Worm (Caenorhabditis elegans) whole organism, L4 larva: ENCODE data around the gene C49A9.5.

ENCODE experiments used
- D1046.2 ChIP-seq: fragments of 200-800 bp; sonication (Bioruptor generic); IDR thresholded peaks from 2 replicates; pipeline ENCODE4 v1.3.6; 2022; ENCODE audit warnings: missing genetic modification characterization, missing compliant biosample characterization
- F37D6.2 ChIP-seq: sonication (generic microtip); optimal IDR thresholded peaks from 2 replicates; lab custom pipeline; 2016; ENCODE audit warnings: mild to moderate bottlenecking, missing genetic modification characterization, missing compliant biosample characterization
- F49E8.2 ChIP-seq: sonication (generic microtip); optimal IDR thresholded peaks from 2 replicates; lab custom pipeline; 2016; ENCODE audit warnings: missing compliant biosample characterization, mild to moderate bottlenecking, missing genetic modification characterization, borderline replicate concordance
- T20F7.1 ChIP-seq: fragments of 200-800 bp; sonication (Bioruptor generic); optimal IDR thresholded peaks from 2 replicates; lab custom pipeline; 2018; ENCODE audit warnings: mild to moderate bottlenecking, missing genetic modification characterization, missing compliant biosample characterization
- Y105C5A.15 ChIP-seq: fragments of 200-800 bp; sonication (Bioruptor generic); IDR thresholded peaks from 2 replicates; pipeline ENCODE4 v1.3.6; 2022; ENCODE audit warnings: missing genetic modification characterization, missing compliant biosample characterization
- Y5F2A.4 ChIP-seq: fragments of 200-800 bp; sonication (Bioruptor generic); optimal IDR thresholded peaks from 2 replicates; lab custom pipeline; 2018; ENCODE audit warnings: mild to moderate bottlenecking, missing genetic modification characterization, missing compliant biosample characterization
- Y75B8A.6 ChIP-seq: fragments of 200-800 bp; sonication (Bioruptor generic); IDR thresholded peaks from 2 replicates; pipeline ENCODE4 v1.3.6; 2022; ENCODE audit warnings: missing genetic modification reagents, missing genetic modification characterization, missing compliant biosample characterization
- ZK337.2 ChIP-seq: fragments of 200-800 bp; sonication (Bioruptor generic); IDR thresholded peaks from 2 replicates; pipeline ENCODE4 v1.3.6; 2022; ENCODE audit warnings: missing genetic modification reagents, missing genetic modification characterization, missing compliant biosample characterization
- aha-1 ChIP-seq: fragments of 150-350 bp; peaks from one replicate; lab custom pipeline; 2014; ENCODE audit warnings: missing biosample characterization, missing genetic modification characterization
- aly-2 ChIP-seq: sonication (generic microtip); optimal IDR thresholded peaks from 2 replicates; lab custom pipeline; 2018; ENCODE audit warnings: missing biosample characterization, missing genetic modification characterization
- ama-1 ChIP-seq: fragments of 150-350 bp; optimal IDR thresholded peaks from 2 replicates; lab custom pipeline; 2014; ENCODE audit warnings: inconsistent platforms, mixed read lengths
- attf-4 ChIP-seq: sonication (generic microtip); optimal IDR thresholded peaks from 3 replicates; lab custom pipeline; 2017; ENCODE audit warnings: missing biosample characterization, missing genetic modification characterization
- ceh-28 ChIP-seq: fragments of 150-350 bp; optimal IDR thresholded peaks from 2 replicates; lab custom pipeline; 2014; ENCODE audit warnings: missing biosample characterization, missing genetic modification reagents, missing genetic modification characterization
- ceh-44 ChIP-seq: fragments of 200-800 bp; sonication (Bioruptor generic); IDR thresholded peaks from 2 replicates; pipeline ENCODE4 v1.3.6; 2022; ENCODE audit warnings: missing genetic modification reagents, missing genetic modification characterization, missing compliant biosample characterization
- ceh-82 ChIP-seq: sonication (generic microtip); optimal IDR thresholded peaks from 2 replicates; lab custom pipeline; 2017; ENCODE audit warnings: missing biosample characterization, missing genetic modification characterization
- ces-1 ChIP-seq: fragments of 150-350 bp; sonication (generic microtip); optimal IDR thresholded peaks from 4 replicates; lab custom pipeline; 2014; ENCODE audit warnings: missing biosample characterization, missing genetic modification reagents, missing genetic modification characterization
- daf-19 ChIP-seq: fragments of 200-800 bp; sonication (Bioruptor generic); conservative IDR thresholded peaks from 2 replicates; pipeline ENCODE4 v1.3.6; 2022; ENCODE audit warnings: missing genetic modification characterization, missing compliant biosample characterization
- dmd-8 ChIP-seq: fragments of 200-800 bp; sonication (Bioruptor generic); IDR thresholded peaks from 2 replicates; pipeline ENCODE4 v1.3.6; 2022; ENCODE audit warnings: missing genetic modification characterization, missing compliant biosample characterization
- dve-1 ChIP-seq: sonication (generic microtip); optimal IDR thresholded peaks from 2 replicates; lab custom pipeline; 2017; ENCODE audit warnings: antibody characterized with exemption, mild to moderate bottlenecking, missing genetic modification characterization, missing compliant biosample characterization; ENCODE audit not compliant: insufficient read depth
- egl-27 ChIP-seq: sonication (generic microtip); optimal IDR thresholded peaks from 3 replicates; lab custom pipeline; 2017; ENCODE audit warnings: missing biosample characterization, missing genetic modification reagents, missing genetic modification characterization
- gei-8 ChIP-seq: fragments of 200-800 bp; sonication (Bioruptor generic); optimal IDR thresholded peaks from 2 replicates; lab custom pipeline; 2018; ENCODE audit warnings: mild to moderate bottlenecking, missing genetic modification characterization, missing compliant biosample characterization
- hif-1 ChIP-seq, 2 experiments: sonication (generic microtip); optimal IDR thresholded peaks; 2 replicates each; lab custom pipeline; 2016 to 2017; ENCODE audit warnings: missing compliant biosample characterization in 2 of 2, missing genetic modification characterization in 2 of 2, missing genetic modification reagents in 2 of 2, missing genotype in 2 of 2, mild to moderate bottlenecking in 1 of 2
- hlh-11 ChIP-seq: fragments of 200-800 bp; sonication (Bioruptor generic); optimal IDR thresholded peaks from 2 replicates; lab custom pipeline; 2018; ENCODE audit warnings: mild to moderate bottlenecking, missing genetic modification characterization, missing compliant biosample characterization
- lin-1 ChIP-seq: fragments of 200-800 bp; sonication (Bioruptor generic); IDR thresholded peaks from 2 replicates; pipeline ENCODE4 v1.3.6; 2022; ENCODE audit warnings: missing genetic modification reagents, missing genetic modification characterization, missing compliant biosample characterization
- lin-13 ChIP-seq: fragments of 150-350 bp; optimal IDR thresholded peaks from 2 replicates; lab custom pipeline; 2014; ENCODE audit warnings: missing biosample characterization, missing genetic modification reagents, missing genetic modification characterization
- lin-29 ChIP-seq: fragments of 200-800 bp; sonication (Bioruptor generic); IDR thresholded peaks from 2 replicates; pipeline ENCODE4 v1.3.6; 2022; ENCODE audit warnings: missing genetic modification reagents, missing genetic modification characterization, missing compliant biosample characterization
- lin-39 ChIP-seq: fragments of 150-350 bp; optimal IDR thresholded peaks from 2 replicates; lab custom pipeline; 2014; ENCODE audit warnings: missing biosample characterization, missing genetic modification reagents, missing genetic modification characterization
- madf-5 ChIP-seq, 2 experiments: fragments of 200-800 bp; sonication (Bioruptor generic); IDR thresholded peaks; 2 replicates each; pipeline ENCODE4 v1.3.6; 2022; ENCODE audit warnings: missing compliant biosample characterization in 2 of 2, missing genetic modification characterization in 2 of 2
- mdl-1 ChIP-seq, 2 experiments: fragments of 150-350 bp in 1 of 2; sonication (generic microtip) in 1 of 2; optimal IDR thresholded peaks; 2 replicates each; lab custom pipeline; 2014 to 2017; ENCODE audit warnings: missing biosample characterization in 2 of 2, missing genetic modification characterization in 2 of 2
- mxl-2 ChIP-seq: fragments of 200-800 bp; sonication (Bioruptor generic); conservative IDR thresholded peaks from 2 replicates; pipeline ENCODE4 v1.3.6; 2022; ENCODE audit warnings: missing genetic modification reagents, missing genetic modification characterization, missing compliant biosample characterization
- mxl-3 ChIP-seq: fragments of 200-800 bp; sonication (Bioruptor generic); optimal IDR thresholded peaks from 2 replicates; lab custom pipeline; 2018; ENCODE audit warnings: mild to moderate bottlenecking, missing genetic modification characterization, missing compliant biosample characterization
- nhr-10 ChIP-seq: fragments of 150-350 bp; optimal IDR thresholded peaks from 2 replicates; lab custom pipeline; 2014; ENCODE audit warnings: missing biosample characterization, missing genetic modification characterization
- nhr-102 ChIP-seq: sonication (generic microtip); optimal IDR thresholded peaks from 2 replicates; lab custom pipeline; 2016; ENCODE audit warnings: mild to moderate bottlenecking, missing genetic modification characterization, moderate library complexity, missing compliant biosample characterization
- nhr-111 ChIP-seq: fragments of 200-800 bp; sonication (Bioruptor generic); optimal IDR thresholded peaks from 2 replicates; lab custom pipeline; 2018; ENCODE audit warnings: mild to moderate bottlenecking, missing genetic modification characterization, missing compliant biosample characterization
- nhr-25 ChIP-seq: sonication (generic microtip); optimal IDR thresholded peaks from 2 replicates; lab custom pipeline; 2017; ENCODE audit warnings: missing genetic modification characterization, mild to moderate bottlenecking, missing compliant biosample characterization, antibody characterized with exemption, moderate library complexity, borderline replicate concordance; ENCODE audit not compliant: insufficient read depth
- nhr-48 ChIP-seq: sonication (generic microtip); optimal IDR thresholded peaks from 2 replicates; lab custom pipeline; 2016; ENCODE audit warnings: mild to moderate bottlenecking, missing genetic modification characterization, missing compliant biosample characterization
- nhr-6 ChIP-seq: fragments of 150-350 bp; optimal IDR thresholded peaks from 2 replicates; lab custom pipeline; 2014; ENCODE audit warnings: missing biosample characterization, missing genetic modification characterization
- pha-4 ChIP-seq, 2 experiments: fragments of 150-350 bp in 1 of 2; fragments of 200-800 bp in 1 of 2; sonication (Bioruptor generic) in 1 of 2; IDR thresholded peaks in 1 of 2; optimal IDR thresholded peaks in 1 of 2; 2 replicates each; pipeline versions ENCODE4 v1.3.6 to Lab custom; 2014 to 2022; ENCODE audit warnings: missing genetic modification characterization in 2 of 2, missing genetic modification reagents in 2 of 2, missing biosample characterization in 1 of 2, missing compliant biosample characterization in 1 of 2
- php-3 ChIP-seq: fragments of 200-800 bp; sonication (Bioruptor generic); IDR thresholded peaks from 2 replicates; pipeline ENCODE4 v1.3.6; 2022; ENCODE audit warnings: missing genetic modification reagents, missing genetic modification characterization, missing compliant biosample characterization
- pqm-1 ChIP-seq: sonication (generic microtip); optimal IDR thresholded peaks from 2 replicates; lab custom pipeline; 2017; ENCODE audit warnings: missing biosample characterization, missing genetic modification characterization
- rbr-2 ChIP-seq: sonication (generic microtip); optimal IDR thresholded peaks from 2 replicates; lab custom pipeline; 2016; ENCODE audit warnings: missing genotype, missing genetic modification characterization, missing compliant biosample characterization
- saeg-2 ChIP-seq: fragments of 200-800 bp; sonication (Bioruptor generic); IDR thresholded peaks from 2 replicates; pipeline ENCODE4 v1.3.6; 2022; ENCODE audit warnings: missing genetic modification reagents, missing genetic modification characterization, missing compliant biosample characterization
- sdz-12 ChIP-seq: fragments of 200-800 bp; sonication (Bioruptor generic); optimal IDR thresholded peaks from 2 replicates; lab custom pipeline; 2018; ENCODE audit warnings: mild to moderate bottlenecking, missing genetic modification characterization, missing compliant biosample characterization
- set-16 ChIP-seq: fragments of 200-800 bp; sonication (Bioruptor generic); IDR thresholded peaks from 2 replicates; pipeline ENCODE4 v1.3.6; 2022; ENCODE audit warnings: missing genetic modification reagents, missing genetic modification characterization, missing compliant biosample characterization
- spr-3 ChIP-seq: fragments of 200-800 bp; sonication (Bioruptor generic); optimal IDR thresholded peaks from 2 replicates; lab custom pipeline; 2018; ENCODE audit warnings: mild to moderate bottlenecking, missing genetic modification characterization, missing compliant biosample characterization
- tag-97 ChIP-seq: fragments of 200-800 bp; sonication (Bioruptor generic); IDR thresholded peaks from 2 replicates; pipeline ENCODE4 v1.3.6; 2022; ENCODE audit warnings: missing genetic modification characterization, missing compliant biosample characterization
- tra-1 ChIP-seq: fragments of 200-800 bp; sonication (Bioruptor generic); IDR thresholded peaks from 2 replicates; pipeline ENCODE4 v1.3.6; 2022; ENCODE audit warnings: missing genetic modification reagents, missing genetic modification characterization, missing compliant biosample characterization
- vab-7 ChIP-seq: fragments of 200-800 bp; sonication (Bioruptor generic); IDR thresholded peaks from 2 replicates; pipeline ENCODE4 v1.3.6; 2022; ENCODE audit warnings: missing genetic modification reagents, missing genetic modification characterization, missing compliant biosample characterization
- zfp-2 ChIP-seq: sonication (generic microtip); optimal IDR thresholded peaks from 2 replicates; lab custom pipeline; 2016; ENCODE audit warnings: mild to moderate bottlenecking, missing genetic modification characterization, missing compliant biosample characterization
- zip-2 ChIP-seq: fragments of 150-350 bp; optimal IDR thresholded peaks from 2 replicates; lab custom pipeline; 2014; ENCODE audit warnings: missing biosample characterization, missing genetic modification characterization
- ztf-7 ChIP-seq: fragments of 150-350 bp; optimal IDR thresholded peaks from 2 replicates; lab custom pipeline; 2014; ENCODE audit warnings: missing biosample characterization, missing genetic modification characterization

C49A9.5 gene

ce11 chrIV:6206294-6206776 is 7.1 kb upstream of the C49A9.5 start, which contains the start of gene C49A9.10:
TSS of gene C49A9.10 (minus strand) at chrIV:6206344.
- no peak for TF ChIP-seq nhr-6 (tag; lab: Kevin White, UChicago)
- no peak for TF ChIP-seq mxl-2
- no peak for TF ChIP-seq ceh-28 (tag; lab: Kevin White, UChicago)
- peak; percentile 94 for TF ChIP-seq ZK337.2 (GFP tag; lab: Robert Waterston, UW)
- TF ChIP-seq rbr-2 (tag; lab: Kevin White, UChicago): peak; percentile 70
- TF ChIP-seq vab-7 (GFP tag; lab: Robert Waterston, UW): no peak
- peak in 1 of 2 experiments; percentile 92 for TF ChIP-seq hif-1 (tag; optimal IDR thresholded peaks at IDR 0.05; lab: Kevin White, UChicago)
- no peak for TF ChIP-seq nhr-111
- no peak for TF ChIP-seq madf-5 (GFP tag; IDR thresholded peaks at IDR 0.05; lab: Robert Waterston, UW)
- TF ChIP-seq aly-2 (tag; lab: Kevin White, UChicago): no peak
- no peak for TF ChIP-seq daf-19 (GFP tag; lab: Robert Waterston, UW)
- TF ChIP-seq Y5F2A.4 (GFP tag; lab: Kevin White, UChicago): no peak
- no peak for TF ChIP-seq tag-97 (GFP tag; lab: Robert Waterston, UW)
- TF ChIP-seq lin-1 (GFP tag; lab: Robert Waterston, UW): no peak
- TF ChIP-seq nhr-25: no peak
- no peak for TF ChIP-seq lin-39 (tag; lab: Kevin White, UChicago)
- TF ChIP-seq set-16: no peak
- no peak for TF ChIP-seq pqm-1
- peak; percentile 52; the same call in 1 of the 2 replicates for TF ChIP-seq ceh-44 (GFP tag; lab: Robert Waterston, UW)
- no peak for TF ChIP-seq mxl-3
- TF ChIP-seq nhr-102 (tag; lab: Kevin White, UChicago): peak; percentile 74
- no peak for TF ChIP-seq mdl-1 (tag; optimal IDR thresholded peaks at IDR 0.05; lab: Kevin White, UChicago)
- no peak for TF ChIP-seq Y105C5A.15 (GFP tag; lab: Robert Waterston, UW)
- peak; percentile 55 for TF ChIP-seq ztf-7 (tag; lab: Kevin White, UChicago)
- TF ChIP-seq lin-13 (GFP tag; lab: Kevin White, UChicago): peak; percentile 36
- TF ChIP-seq F37D6.2: peak; percentile 33
- no peak for TF ChIP-seq D1046.2 (GFP tag; lab: Robert Waterston, UW)
- no peak for TF ChIP-seq nhr-10 (tag; lab: Kevin White, UChicago)
- peak; percentile 73; the same call in 1 of the 2 replicates for TF ChIP-seq tra-1 (GFP tag; lab: Robert Waterston, UW)
- no peak for TF ChIP-seq gei-8 (GFP tag; lab: Kevin White, UChicago)
- peak; percentile 73 for TF ChIP-seq dve-1 (tag; lab: Kevin White, UChicago)
- TF ChIP-seq T20F7.1 (GFP tag; lab: Kevin White, UChicago): peak; percentile 70
- peak; percentile 82 for TF ChIP-seq F49E8.2 (tag; lab: Kevin White, UChicago)
- TF ChIP-seq lin-29 (GFP tag; lab: Robert Waterston, UW): no peak
- TF ChIP-seq attf-4 (tag; lab: Kevin White, UChicago): no peak
- no peak for TF ChIP-seq saeg-2
- TF ChIP-seq zip-2 (tag; lab: Kevin White, UChicago): no peak
- no peak for TF ChIP-seq Y75B8A.6 (GFP tag; lab: Robert Waterston, UW)
- TF ChIP-seq sdz-12 (GFP tag; lab: Kevin White, UChicago): no peak
- TF ChIP-seq hlh-11 (tag; lab: Kevin White, UChicago): no peak
- TF ChIP-seq nhr-48: peak; percentile 52
- TF ChIP-seq zfp-2 (tag; lab: Kevin White, UChicago): no peak
- peak; percentile 52 for TF ChIP-seq aha-1
- no peak for TF ChIP-seq dmd-8 (GFP tag; lab: Robert Waterston, UW)
- TF ChIP-seq ces-1 (GFP tag; lab: Kevin White, UChicago): no peak
- TF ChIP-seq ceh-82 (tag; lab: Kevin White, UChicago): no peak
- TF ChIP-seq ama-1 (lab: Kevin White, UChicago): no peak
- TF ChIP-seq pha-4 (GFP tag; IDR thresholded peaks at IDR 0.05; lab: Robert Waterston, UW): 0 out of 2 replicates have a peak, but pooled peaks have one; percentile 43
- TF ChIP-seq pha-4 (tag; optimal IDR thresholded peaks at IDR 0.05; lab: Kevin White, UChicago): peak; percentile 36
- TF ChIP-seq egl-27 (tag; lab: Kevin White, UChicago): no peak
- TF ChIP-seq php-3: no peak
- no peak for TF ChIP-seq spr-3 (GFP tag; lab: Kevin White, UChicago)
